Worm (Caenorhabditis elegans): ENCODE data around the gene pde-2.

- TF ChIP-seq fkh-10 (GFP tag; optimal IDR thresholded peaks at IDR 0.05) = no peak
- no peak for TF ChIP-seq nfya-1 (tag; optimal IDR thresholded peaks at IDR 0.05)
- TF ChIP-seq dmd-4 (tag; optimal IDR thresholded peaks at IDR 0.05; ENCODE audit: borderline replicate concordance) = no peak
- TF ChIP-seq lin-11 (tag; optimal IDR thresholded peaks at IDR 0.05) = no peak
- TF ChIP-seq gmeb-2 (tag; optimal IDR thresholded peaks at IDR 0.05) = no peak
- TF ChIP-seq ama-1 (optimal IDR thresholded peaks at IDR 0.05) = no peak
Observed at ce11 chrIII:9002545-9002944, 20.8 kb upstream of the pde-2 start, which contains the start of the genes F59B2.15 and zif-1.
